Worm (Caenorhabditis elegans) whole organism, early embryonic: ENCODE results near the gene F19C7.4.
A peak's percentile ranks its signal among the peaks of the same experiment; 100 is the strongest.

Experiments
- B0310.2 ChIP-seq: sonication (generic microtip); optimal IDR thresholded peaks from 2 replicates; lab custom pipeline; 2016; ENCODE audit warnings: mild to moderate bottlenecking, missing genetic modification characterization, missing compliant biosample characterization
- F13C5.2 ChIP-seq: sonication (generic microtip); optimal IDR thresholded peaks from 2 replicates; lab custom pipeline; 2017; ENCODE audit warnings: mild to moderate bottlenecking, missing genetic modification characterization, inconsistent platforms, missing compliant biosample characterization
- aly-1 ChIP-seq: sonication (generic microtip); optimal IDR thresholded peaks from 2 replicates; lab custom pipeline; 2016; ENCODE audit warnings: missing genetic modification characterization, missing compliant biosample characterization
- ama-1 ChIP-seq: fragments of 150-350 bp; optimal IDR thresholded peaks from 2 replicates; lab custom pipeline; 2014
- ceh-13 ChIP-seq: fragments of 200-800 bp; sonication (Bioruptor generic); optimal IDR thresholded peaks from 2 replicates; lab custom pipeline; 2018; ENCODE audit warnings: mild to moderate bottlenecking, missing genetic modification characterization, missing compliant biosample characterization
- ceh-36 ChIP-seq: sonication (generic microtip); optimal IDR thresholded peaks from 2 replicates; lab custom pipeline; 2016; ENCODE audit warnings: missing genetic modification characterization, inconsistent platforms, missing compliant biosample characterization
- ets-7 ChIP-seq: sonication (generic microtip); optimal IDR thresholded peaks from 2 replicates; lab custom pipeline; 2016; ENCODE audit warnings: missing genotype, missing genetic modification characterization, missing compliant biosample characterization
- flt-1 ChIP-seq: fragments of 200-800 bp; sonication (Bioruptor generic); IDR thresholded peaks from 2 replicates; pipeline ENCODE4 v1.3.6; 2022; ENCODE audit warnings: missing genetic modification characterization, missing compliant biosample characterization
- hmbx-1 ChIP-seq: sonication (generic microtip); optimal IDR thresholded peaks from 2 replicates; lab custom pipeline; 2016; ENCODE audit warnings: mild to moderate bottlenecking, missing genetic modification characterization, missing compliant biosample characterization
- hmg-4 ChIP-seq: fragments of 200-800 bp; sonication (Bioruptor generic); optimal IDR thresholded peaks from 2 replicates; lab custom pipeline; 2018; ENCODE audit warnings: mild to moderate bottlenecking, missing genetic modification characterization, missing compliant biosample characterization
- hnd-1 ChIP-seq: sonication (generic microtip); optimal IDR thresholded peaks from 2 replicates; lab custom pipeline; 2016; ENCODE audit warnings: missing genetic modification characterization, missing compliant biosample characterization
- pes-1 ChIP-seq: fragments of 200-800 bp; sonication (Bioruptor generic); IDR thresholded peaks from 2 replicates; pipeline ENCODE4 v1.3.6; 2022; ENCODE audit warnings: missing genetic modification reagents, missing genetic modification characterization, missing compliant biosample characterization
- scrt-1 ChIP-seq: fragments of 200-800 bp; sonication (Bioruptor generic); IDR thresholded peaks from 2 replicates; pipeline ENCODE4 v1.3.6; 2022; ENCODE audit warnings: missing genetic modification characterization, missing compliant biosample characterization
- sea-1 ChIP-seq: fragments of 200-800 bp; sonication (Bioruptor generic); conservative IDR thresholded peaks from 2 replicates; pipeline ENCODE4 v1.3.6; 2022; ENCODE audit warnings: missing genetic modification characterization, missing compliant biosample characterization
- tbx-11 ChIP-seq: fragments of 200-800 bp; sonication (Bioruptor generic); IDR thresholded peaks from 2 replicates; pipeline ENCODE4 v1.3.6; 2022; ENCODE audit warnings: missing genetic modification characterization, missing compliant biosample characterization
- tbx-37 ChIP-seq: fragments of 200-800 bp; sonication (Bioruptor generic); conservative IDR thresholded peaks from 2 replicates; pipeline ENCODE4 v1.3.6; 2022; ENCODE audit warnings: missing genetic modification reagents, missing genetic modification characterization, missing compliant biosample characterization
- tra-4 ChIP-seq: sonication (generic microtip); optimal IDR thresholded peaks from 2 replicates; lab custom pipeline; 2017; ENCODE audit warnings: missing genetic modification characterization, missing compliant biosample characterization

Gene F19C7.4

DNA sequence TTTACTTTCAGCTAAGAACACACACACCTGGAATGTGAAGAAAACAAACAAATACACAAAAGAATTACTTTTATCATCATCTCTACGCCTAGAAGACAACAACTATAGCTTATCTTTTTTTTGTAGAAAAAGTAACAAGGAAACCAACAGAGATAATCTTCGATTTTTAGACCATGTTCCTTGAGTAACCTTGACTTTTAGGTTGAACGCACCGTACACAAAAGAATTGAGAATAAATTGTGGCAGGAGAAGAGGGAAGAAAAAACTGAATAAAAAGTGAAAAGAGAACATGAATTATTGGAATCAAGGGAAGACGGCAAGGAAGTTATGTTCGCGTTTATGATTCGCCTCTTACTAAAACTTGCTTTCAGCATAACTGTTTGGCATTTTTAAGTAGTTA is 38.3 kb downstream of the F19C7.4 start:
- no peak for TF ChIP-seq ets-7 (tag; lab: Kevin White, UChicago)
- TF ChIP-seq hnd-1 = no peak
- no peak for TF ChIP-seq tra-4 (tag; lab: Kevin White, UChicago)
- TF ChIP-seq aly-1 (tag; lab: Kevin White, UChicago) = no peak
- TF ChIP-seq tbx-11 = no peak
- no peak for TF ChIP-seq ceh-13 (GFP tag; lab: Kevin White, UChicago)
- no peak for TF ChIP-seq scrt-1 (GFP tag; lab: Robert Waterston, UW)
- TF ChIP-seq hmbx-1 = no peak
- TF ChIP-seq flt-1 = no peak
- no peak for TF ChIP-seq ceh-36 (tag; lab: Kevin White, UChicago)
- no peak for TF ChIP-seq pes-1 (GFP tag; lab: Robert Waterston, UW)
- TF ChIP-seq sea-1 = no peak
- TF ChIP-seq tbx-37 (GFP tag; lab: Robert Waterston, UW) = no peak
- TF ChIP-seq hmg-4 (GFP tag; lab: Kevin White, UChicago) = no peak
- no peak for TF ChIP-seq F13C5.2
- TF ChIP-seq ama-1 (lab: Kevin White, UChicago) = no peak

DNA sequence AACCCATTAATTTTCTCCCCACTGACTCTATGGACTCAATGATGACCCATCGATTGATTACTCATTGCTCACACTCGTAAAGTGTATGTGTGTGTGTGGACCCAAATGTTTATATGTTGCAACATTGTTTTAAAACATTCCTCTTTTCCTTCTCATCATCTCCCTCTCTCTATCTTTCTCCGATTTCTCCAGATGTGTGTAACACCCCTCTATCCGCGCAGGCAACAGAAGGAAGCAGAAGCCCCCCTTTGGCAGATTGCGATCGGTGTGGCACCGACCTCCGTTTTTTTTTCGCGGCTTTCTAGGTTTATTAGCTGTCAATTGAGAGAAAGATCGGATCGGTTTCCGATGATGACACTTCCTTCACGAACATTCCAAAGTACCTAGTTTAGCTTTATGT is 40.9 kb downstream of the F19C7.4 start:
- TF ChIP-seq hmg-4 (GFP tag; lab: Kevin White, UChicago) = no peak
- 0 out of 2 replicates have a peak, but pooled peaks have one; percentile 21 for TF ChIP-seq flt-1
- no peak for TF ChIP-seq sea-1
- TF ChIP-seq scrt-1 (GFP tag; lab: Robert Waterston, UW) = no peak

DNA sequence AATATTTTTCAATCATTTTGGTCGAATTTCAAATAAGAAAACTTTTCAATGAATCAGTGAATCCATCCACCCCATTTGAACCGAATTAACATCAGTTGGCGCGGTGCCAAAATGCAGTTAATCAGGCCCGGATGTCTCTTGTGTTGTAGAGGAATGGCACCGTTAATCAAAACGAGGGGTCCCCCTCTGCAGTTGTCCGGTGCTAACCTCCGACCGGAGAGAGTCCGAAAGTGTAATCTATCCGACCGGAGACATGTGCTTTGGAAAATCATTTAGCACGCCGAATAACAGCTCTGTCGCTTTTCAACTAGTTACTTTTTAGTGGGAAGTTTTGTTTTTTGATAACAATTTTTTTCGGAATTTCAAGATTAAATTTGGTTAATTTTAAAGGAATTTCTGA is 42.6 kb downstream of the F19C7.4 start:
- TF ChIP-seq B0310.2 (tag; lab: Kevin White, UChicago) (no peak), aly-1 (tag; lab: Kevin White, UChicago) (no peak), ets-7 (tag; lab: Kevin White, UChicago) (no peak), hmbx-1 (no peak), ceh-36 (tag; lab: Kevin White, UChicago) (no peak), hmg-4 (GFP tag; lab: Kevin White, UChicago) (no peak), ama-1 (lab: Kevin White, UChicago) (no peak), hnd-1 (no peak), sea-1 (no peak), scrt-1 (GFP tag; lab: Robert Waterston, UW) (no peak), F13C5.2 (no peak), tra-4 (tag; lab: Kevin White, UChicago) (no peak), pes-1 (GFP tag; lab: Robert Waterston, UW) (no peak), ceh-13 (GFP tag; lab: Kevin White, UChicago) (no peak), tbx-37 (GFP tag; lab: Robert Waterston, UW) (no peak), tbx-11 (no peak), flt-1 (no peak)

DNA sequence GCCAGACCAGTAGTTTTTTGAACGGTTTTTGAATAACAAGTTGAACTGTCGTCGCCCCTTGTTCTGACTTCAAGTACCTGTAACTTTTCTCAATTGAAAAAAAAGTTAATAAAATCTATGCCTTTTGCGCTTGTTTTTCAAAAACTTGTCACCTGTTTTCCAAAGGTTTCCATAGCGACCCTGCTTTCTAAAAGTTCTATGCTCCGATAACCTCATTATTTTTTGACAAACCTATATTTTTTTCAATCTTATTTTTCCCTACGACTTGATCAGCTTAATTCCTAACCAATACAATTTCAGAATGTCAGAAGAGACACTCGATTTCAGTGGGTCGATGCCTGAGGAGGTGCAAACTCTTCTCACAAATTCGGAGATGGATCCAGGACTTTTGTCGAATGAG is 44.7 kb downstream of the F19C7.4 start, which contains the start of gene F29B9.8:
F29B9.8 (plus strand) TSS at position 301 of the 400 bp plus-strand sequence.
- TF ChIP-seq B0310.2 (tag; lab: Kevin White, UChicago) = no peak
- TF ChIP-seq hmg-4 (GFP tag; lab: Kevin White, UChicago) = no peak
- TF ChIP-seq tbx-11 = no peak
- TF ChIP-seq tra-4 (tag; lab: Kevin White, UChicago) = no peak
- no peak for TF ChIP-seq ceh-13 (GFP tag; lab: Kevin White, UChicago)
- TF ChIP-seq scrt-1 (GFP tag; lab: Robert Waterston, UW) = no peak
- TF ChIP-seq flt-1 = no peak
- TF ChIP-seq ceh-36 (tag; lab: Kevin White, UChicago) = no peak
- no peak for TF ChIP-seq F13C5.2
- TF ChIP-seq hnd-1 = no peak
- no peak for TF ChIP-seq pes-1 (GFP tag; lab: Robert Waterston, UW)
- TF ChIP-seq tbx-37 (GFP tag; lab: Robert Waterston, UW) = no peak
- no peak for TF ChIP-seq hmbx-1
- no peak for TF ChIP-seq sea-1
- TF ChIP-seq ama-1 (lab: Kevin White, UChicago) = no peak
- TF ChIP-seq ets-7 (tag; lab: Kevin White, UChicago) = no peak
- TF ChIP-seq aly-1 (tag; lab: Kevin White, UChicago) = no peak

DNA sequence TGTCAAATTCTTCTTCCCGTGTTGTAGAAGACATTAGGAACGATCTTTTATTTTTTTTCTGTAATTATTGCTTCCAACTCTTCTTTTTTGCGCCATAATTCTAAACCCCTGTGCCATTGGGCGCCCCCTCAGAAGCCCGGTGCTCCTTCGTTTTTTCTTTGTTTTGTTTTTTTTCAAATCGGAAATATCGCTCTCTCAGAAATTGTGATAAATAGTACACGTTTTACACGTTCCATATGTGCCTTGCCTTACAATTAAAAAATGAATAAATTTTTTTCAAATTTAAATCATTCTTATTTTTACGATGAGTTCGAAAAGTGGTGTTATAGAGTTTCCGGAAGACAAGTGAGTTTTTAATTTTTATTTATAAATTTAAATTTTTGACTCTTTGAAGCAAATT is 46.8 kb downstream of the F19C7.4 start, which contains the start of gene F29B9.7:
F29B9.7 (plus strand) TSS at position 301 of the 400 bp plus-strand sequence.
- TF ChIP-seq hmbx-1 (no peak), ceh-13 (GFP tag; lab: Kevin White, UChicago) (no peak), sea-1 (no peak), pes-1 (GFP tag; lab: Robert Waterston, UW) (no peak), ama-1 (lab: Kevin White, UChicago) (no peak), scrt-1 (GFP tag; lab: Robert Waterston, UW) (no peak)

DNA sequence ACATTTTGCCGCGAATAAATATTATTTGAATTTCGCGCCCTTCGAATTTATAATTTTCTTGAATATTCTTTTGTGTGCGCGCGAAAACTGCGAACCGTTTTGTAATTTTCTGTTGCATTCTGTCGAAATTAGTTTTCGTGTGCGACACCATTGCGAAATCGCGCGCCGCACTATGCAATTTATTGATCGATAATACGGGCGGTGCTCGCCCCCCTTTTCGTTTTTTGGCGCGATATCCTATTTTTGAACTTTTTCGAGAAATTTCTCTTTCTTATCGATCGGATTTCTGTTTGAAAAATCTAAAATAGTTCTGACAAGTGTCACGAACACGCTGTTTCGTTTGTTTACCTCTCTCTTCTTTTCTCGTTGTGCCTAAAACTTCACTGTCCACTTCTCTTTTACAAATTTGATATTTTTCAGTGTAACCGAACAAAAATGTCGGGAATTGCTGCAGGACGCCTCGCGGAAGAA is 48.0 kb downstream of the F19C7.4 start, which contains the start of gene ubc-9:
ubc-9 (plus strand) TSS at position 421 of the 471 bp plus-strand sequence.
- no peak for TF ChIP-seq flt-1
- TF ChIP-seq F13C5.2 = peak; percentile 53
- TF ChIP-seq B0310.2 (tag; lab: Kevin White, UChicago) = no peak
- peak; percentile 6 for TF ChIP-seq ceh-36 (tag; lab: Kevin White, UChicago)
- TF ChIP-seq pes-1 (GFP tag; lab: Robert Waterston, UW) = peak; percentile 65; the same call in 1 of the 2 replicates
- no peak for TF ChIP-seq ets-7 (tag; lab: Kevin White, UChicago)
- TF ChIP-seq tbx-37 (GFP tag; lab: Robert Waterston, UW) = no peak
- no peak for TF ChIP-seq hmbx-1
- no peak for TF ChIP-seq tra-4 (tag; lab: Kevin White, UChicago)
- no peak for TF ChIP-seq hnd-1
- TF ChIP-seq sea-1 = 0 out of 2 replicates have a peak, but pooled peaks have one; percentile 58
- no peak for TF ChIP-seq scrt-1 (GFP tag; lab: Robert Waterston, UW)
- no peak for TF ChIP-seq ama-1 (lab: Kevin White, UChicago)

DNA sequence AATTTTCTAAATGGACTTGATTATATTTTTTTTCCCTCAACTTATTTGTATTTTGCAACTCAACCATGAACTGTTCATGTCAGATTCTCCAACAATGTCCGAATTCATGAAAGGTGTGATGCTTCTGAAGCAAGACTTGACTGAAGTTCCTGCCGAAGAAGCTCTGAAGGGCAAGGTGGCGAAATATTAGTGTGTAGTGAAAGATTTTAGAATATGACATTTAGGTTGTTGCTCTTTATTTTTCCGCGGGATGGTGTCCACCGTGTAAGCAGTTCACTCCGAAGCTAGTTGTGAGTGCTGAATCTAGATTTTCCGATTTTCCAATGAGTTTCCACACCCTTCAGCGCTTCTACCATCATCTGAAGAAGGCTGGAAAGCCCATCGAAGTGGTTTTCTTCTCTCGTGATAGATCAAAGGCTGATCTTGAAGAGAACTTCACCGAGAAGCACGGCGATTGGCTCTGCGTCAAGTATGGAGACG is 49.7 kb downstream of the F19C7.4 start, which contains the start of gene F29B9.5:
F29B9.5 (plus strand) TSS at position 51 of the 480 bp plus-strand sequence.
- no peak for TF ChIP-seq scrt-1 (GFP tag; lab: Robert Waterston, UW)
